Comparison of ENCODE assay signal across 3 fruit fly cellular contexts in genomic region chr2L:12483519-12483865, dm6.
TF ChIP-seq lines count a peak whose summit lies in the region.

No protein-coding gene starts in this region.

- no peak for TF ChIP-seq CTCF in whole organism, embryonic (GFP tag; optimal IDR thresholded peaks at IDR 0.05; lab: Kevin White, UChicago)

TF ChIP-seq in whole organism, adult, 20 proteins besides CTCF, POLR2A, EP300 and RAD21:
- peak; percentile 75 for TF ChIP-seq tj (GFP tag; optimal IDR thresholded peaks at IDR 0.05; lab: Kevin White, UChicago)
- no peak for TF ChIP-seq kay (GFP tag; lab: Kevin White, UChicago; ENCODE audit: borderline replicate concordance)

TF ChIP-seq in whole organism, embryonic, 481 proteins besides CTCF, POLR2A, EP300 and RAD21:
- TF ChIP-seq CG17802 (tag; optimal IDR thresholded peaks at IDR 0.05; lab: Kevin White, UChicago) (no peak), CG4360 (GFP tag; IDR thresholded peaks at IDR 0.05; lab: Robert Waterston, UW) (peak; percentile 88), kah (GFP tag; optimal IDR thresholded peaks at IDR 0.05; lab: Kevin White, UChicago) (no peak), cato (GFP tag; optimal IDR thresholded peaks at IDR 0.05; lab: Kevin White, UChicago; ENCODE audit: borderline replicate concordance) (no peak), CG6854 (GFP tag; optimal IDR thresholded peaks at IDR 0.05; lab: Kevin White, UChicago) (no peak), CG17361 (GFP tag; IDR thresholded peaks at IDR 0.05; lab: Robert Waterston, UW) (no peak), CG3838 (GFP tag; optimal IDR thresholded peaks at IDR 0.05; lab: Kevin White, UChicago) (peak; percentile 57), Trl (optimal IDR thresholded peaks at IDR 0.05; lab: Kevin White, UChicago) (peak in 1 of 2 experiments; percentile 78), Trl (GFP tag; optimal IDR thresholded peaks at IDR 0.05; lab: Kevin White, UChicago) (no peak), Hey (tag; optimal IDR thresholded peaks at IDR 0.05; lab: Kevin White, UChicago) (no peak), CG7271 (tag; optimal IDR thresholded peaks at IDR 0.05; lab: Kevin White, UChicago) (no peak), Ets65A (GFP tag; lab: Kevin White, UChicago) (no peak), grau (tag; optimal IDR thresholded peaks at IDR 0.05; lab: Kevin White, UChicago) (no peak), ato (GFP tag; IDR thresholded peaks at IDR 0.05; lab: Robert Waterston, UW; ENCODE audit: partially characterized antibody) (0 out of 2 replicates have a peak, but pooled peaks have one; percentile 26), inv (GFP tag; IDR thresholded peaks at IDR 0.05; lab: Robert Waterston, UW; ENCODE audit: partially characterized antibody) (no peak), CG12391 (tag; optimal IDR thresholded peaks at IDR 0.05; lab: Kevin White, UChicago) (no peak), CG3847 (GFP tag; IDR thresholded peaks at IDR 0.05; lab: Robert Waterston, UW) (no peak), CkIIα-i1 (GFP tag; IDR thresholded peaks at IDR 0.05; lab: Robert Waterston, UW) (no peak), vnd (GFP tag; IDR thresholded peaks at IDR 0.05; lab: Robert Waterston, UW; ENCODE audit: partially characterized antibody) (no peak), HLHmδ (GFP tag; optimal IDR thresholded peaks at IDR 0.05; lab: Kevin White, UChicago) (peak; percentile 15), lmd (GFP tag; IDR thresholded peaks at IDR 0.05; lab: Robert Waterston, UW) (no peak), Adf1 (GFP tag; IDR thresholded peaks at IDR 0.05; lab: Robert Waterston, UW) (peak; percentile 31; the same call in 1 of the 2 replicates)

TF ChIP-seq in whole organism, wandering third instar larva, 38 proteins besides CTCF, POLR2A, EP300 and RAD21:
- TF ChIP-seq OdsH (GFP tag; optimal IDR thresholded peaks at IDR 0.05; lab: Kevin White, UChicago): no peak
- TF ChIP-seq dl (GFP tag; optimal IDR thresholded peaks at IDR 0.05; lab: Kevin White, UChicago; ENCODE audit: insufficient read depth in 1 of 2, partially characterized antibody in 2 of 2): peak; percentile 55 to 56
- no peak for TF ChIP-seq rgr (GFP tag; optimal IDR thresholded peaks at IDR 0.05; lab: Kevin White, UChicago)
- no peak for TF ChIP-seq Sp1 (GFP tag; optimal IDR thresholded peaks at IDR 0.05; lab: Kevin White, UChicago)
- TF ChIP-seq jim (GFP tag; optimal IDR thresholded peaks at IDR 0.05; lab: Kevin White, UChicago): no peak
- TF ChIP-seq Dif (GFP tag; optimal IDR thresholded peaks at IDR 0.05; lab: Kevin White, UChicago; ENCODE audit: partially characterized antibody): peak; percentile 55
- TF ChIP-seq Hr83 (GFP tag; optimal IDR thresholded peaks at IDR 0.05; lab: Kevin White, UChicago; ENCODE audit: poor library complexity, severe bottlenecking): no peak
- TF ChIP-seq Jra (GFP tag; optimal IDR thresholded peaks at IDR 0.05; lab: Kevin White, UChicago): no peak
